Fruit fly (Drosophila melanogaster): Measurements from ENCODE around the gene D19B.
A peak's percentile ranks its signal among the peaks of the same experiment; 100 is the strongest.

Gene D19B

dm6 chr3L:6188995-6189927 lies 4.5 kb upstream of the D19B start, which contains the start of the genes D19A and CG7386 (continued):
- no peak for TF ChIP-seq salm (tag; optimal IDR thresholded peaks at IDR 0.05)
- TF ChIP-seq Tbp (GFP tag; optimal IDR thresholded peaks at IDR 0.05) = no peak
- no peak for TF ChIP-seq schlank (tag; optimal IDR thresholded peaks at IDR 0.05)
- peak; percentile 41; the same call in 1 of the 3 replicates for TF ChIP-seq CG6791 (GFP tag; IDR thresholded peaks at IDR 0.05; ENCODE audit: partially characterized antibody)
- TF ChIP-seq CG11696 (GFP tag; IDR thresholded peaks at IDR 0.05) = peak; percentile 38
- peak; percentile 49 for TF ChIP-seq caup (GFP tag; optimal IDR thresholded peaks at IDR 0.05; ENCODE audit: severe bottlenecking)
- TF ChIP-seq CG17328 (GFP tag; IDR thresholded peaks at IDR 0.05) = peak; percentile 54
- TF ChIP-seq CG6765 (GFP tag; optimal IDR thresholded peaks at IDR 0.05) = peak; percentile 3
- TF ChIP-seq Sin3A (optimal IDR thresholded peaks at IDR 0.05) = no peak
- peak; percentile 45 for TF ChIP-seq NfI (GFP tag; optimal IDR thresholded peaks at IDR 0.05)
- peak; percentile 56 for TF ChIP-seq CG10366 (GFP tag; IDR thresholded peaks at IDR 0.05)
- peak; percentile 11 for TF ChIP-seq wek (GFP tag; optimal IDR thresholded peaks at IDR 0.05)
- TF ChIP-seq Fer2 (tag; optimal IDR thresholded peaks at IDR 0.05) = peak; percentile 11
- TF ChIP-seq CG7357 (GFP tag; IDR thresholded peaks at IDR 0.05) = no peak
- TF ChIP-seq Bdp1 (GFP tag; optimal IDR thresholded peaks at IDR 0.05) = no peak
- TF ChIP-seq CG17912 (GFP tag; optimal IDR thresholded peaks at IDR 0.05) = no peak
- TF ChIP-seq Max (GFP tag; optimal IDR thresholded peaks at IDR 0.05) = peak; percentile 31
- TF ChIP-seq Six4 (GFP tag; optimal IDR thresholded peaks at IDR 0.05) = no peak
- TF ChIP-seq CG11456 (GFP tag; IDR thresholded peaks at IDR 0.05) = peak; percentile 78
- TF ChIP-seq CG13123 (GFP tag; optimal IDR thresholded peaks at IDR 0.05) = no peak
- peak; percentile 45 for TF ChIP-seq CG10147 (GFP tag; optimal IDR thresholded peaks at IDR 0.05)
- TF ChIP-seq Camta (GFP tag; optimal IDR thresholded peaks at IDR 0.05) = no peak
- TF ChIP-seq CG15601 (tag; optimal IDR thresholded peaks at IDR 0.05) = peak; percentile 20
- TF ChIP-seq Hsf (GFP tag; optimal IDR thresholded peaks at IDR 0.05) = peak; percentile 41
- peak; percentile 51 for TF ChIP-seq CG3847 (GFP tag; IDR thresholded peaks at IDR 0.05)
- 0 out of 2 replicates have a peak, but pooled peaks have one; percentile 21 for TF ChIP-seq inv (GFP tag; IDR thresholded peaks at IDR 0.05; ENCODE audit: partially characterized antibody)
- no peak for TF ChIP-seq eve (GFP tag; optimal IDR thresholded peaks at IDR 0.05)
- peak in 1 of 2 experiments; percentile 55 for TF ChIP-seq bsh (GFP tag; optimal IDR thresholded peaks at IDR 0.05)
- no peak for TF ChIP-seq peb (GFP tag; IDR thresholded peaks at IDR 0.05)
- peak; percentile 21 for TF ChIP-seq CG9437 (GFP tag; optimal IDR thresholded peaks at IDR 0.05)
- peak; percentile 87 for TF ChIP-seq zf30C (GFP tag; optimal IDR thresholded peaks at IDR 0.05)
- peak; percentile 70 for TF ChIP-seq lilli (GFP tag; optimal IDR thresholded peaks at IDR 0.05)
- TF ChIP-seq CG11398 (GFP tag; optimal IDR thresholded peaks at IDR 0.05) = no peak
- peak; percentile 2 for TF ChIP-seq CG10654 (GFP tag; optimal IDR thresholded peaks at IDR 0.05)
- TF ChIP-seq bowl (GFP tag; IDR thresholded peaks at IDR 0.05) = peak; percentile 56
- no peak for TF ChIP-seq unc-4 (GFP tag; IDR thresholded peaks at IDR 0.05; ENCODE audit: partially characterized antibody)
- TF ChIP-seq CG17802 (tag; optimal IDR thresholded peaks at IDR 0.05) = no peak
- TF ChIP-seq gsb-n (tag; optimal IDR thresholded peaks at IDR 0.05) = peak; percentile 51
- peak; percentile 41 for TF ChIP-seq CG1233 (GFP tag; optimal IDR thresholded peaks at IDR 0.05)
- TF ChIP-seq jumu (GFP tag; optimal IDR thresholded peaks at IDR 0.05) = peak; percentile 37
- no peak for TF ChIP-seq CG17568 (GFP tag; optimal IDR thresholded peaks at IDR 0.05)
- no peak for TF ChIP-seq hkb (optimal IDR thresholded peaks at IDR 0.05)
- peak; percentile 37; the same call in 1 of the 2 replicates for TF ChIP-seq hkb (GFP tag; IDR thresholded peaks at IDR 0.05)
- TF ChIP-seq Awh (GFP tag; IDR thresholded peaks at IDR 0.05) = no peak
- no peak for TF ChIP-seq CG3065 (GFP tag; optimal IDR thresholded peaks at IDR 0.05)
- peak; percentile 36; the same call in 1 of the 2 replicates for TF ChIP-seq Atf6 (GFP tag; IDR thresholded peaks at IDR 0.05)
- TF ChIP-seq pzg (GFP tag; optimal IDR thresholded peaks at IDR 0.05) = peak; percentile 32
- TF ChIP-seq phol (tag; optimal IDR thresholded peaks at IDR 0.05) = peak; percentile 61
- TF ChIP-seq CG8089 (GFP tag; optimal IDR thresholded peaks at IDR 0.05) = peak; percentile 18

All from whole organism, embryonic.